In the genomic region with DNA sequence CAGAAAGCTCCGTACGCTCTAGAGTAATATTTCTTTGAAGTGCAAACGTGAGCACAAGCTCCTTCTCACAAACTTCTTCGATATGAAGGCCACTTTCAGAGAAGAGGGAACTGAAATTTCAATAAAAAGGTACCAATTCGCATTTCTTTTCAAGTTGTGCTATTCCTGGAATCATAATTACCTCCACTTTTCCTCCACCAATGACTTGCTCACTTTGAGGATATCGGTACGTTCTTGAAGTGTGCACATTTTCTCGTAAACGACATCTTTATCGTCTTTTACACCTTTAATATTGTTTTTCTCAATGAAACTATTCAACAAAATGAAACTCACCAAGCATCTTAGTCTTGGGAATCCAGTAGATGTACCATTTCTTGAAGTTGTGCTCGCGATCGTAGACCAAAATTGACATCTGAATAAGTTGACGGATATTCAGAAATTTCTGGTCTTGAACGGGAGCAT, we compare ENCODE assay signal across 2 worm cellular contexts.
TF ChIP-seq lines count a peak whose summit lies in the region.

Gene scb-1 (minus strand): TSS at position 412 of the 462 bp plus-strand sequence.

TF ChIP-seq in whole organism, L1 larva, 84 proteins besides CTCF, POLR2A, EP300 and RAD21 (continued from another document):
- TF ChIP-seq unc-62 (GFP tag; optimal IDR thresholded peaks at IDR 0.05; lab: Kevin White, UChicago) (no peak), ceh-82 (tag; optimal IDR thresholded peaks at IDR 0.05; lab: Kevin White, UChicago) (no peak), pax-3 (tag; optimal IDR thresholded peaks at IDR 0.05; lab: Kevin White, UChicago) (no peak), nhr-237 (tag; optimal IDR thresholded peaks at IDR 0.05; lab: Kevin White, UChicago) (no peak), aly-2 (tag; optimal IDR thresholded peaks at IDR 0.05; lab: Kevin White, UChicago) (no peak)
TF ChIP-seq in whole organism, L1 larva: peak in this region for 5.

TF ChIP-seq in whole organism, L4 larva, 104 proteins besides CTCF, POLR2A, EP300 and RAD21 (continued from another document):
- TF ChIP-seq pqm-1 (tag; optimal IDR thresholded peaks at IDR 0.05; lab: Kevin White, UChicago) (no peak), unc-39 (tag; optimal IDR thresholded peaks at IDR 0.05; lab: Kevin White, UChicago) (no peak), attf-4 (tag; optimal IDR thresholded peaks at IDR 0.05; lab: Kevin White, UChicago) (no peak), T26A8.4 (GFP tag; IDR thresholded peaks at IDR 0.05; lab: Robert Waterston, UW) (peak; percentile 30; the same call in 1 of the 2 replicates), nhr-102 (tag; optimal IDR thresholded peaks at IDR 0.05; lab: Kevin White, UChicago) (no peak), unc-62 (GFP tag; optimal IDR thresholded peaks at IDR 0.05 in 1 of 2; lab: Kevin White, UChicago) (no peak), unc-62 (tag; optimal IDR thresholded peaks at IDR 0.05; lab: Kevin White, UChicago) (no peak), madf-9 (GFP tag; conservative IDR thresholded peaks at IDR 0.05; lab: Robert Waterston, UW) (no peak), lin-13 (GFP tag; optimal IDR thresholded peaks at IDR 0.05; lab: Kevin White, UChicago) (no peak), F26F4.8 (GFP tag; conservative IDR thresholded peaks at IDR 0.05; lab: Robert Waterston, UW) (no peak), daf-8 (GFP tag; IDR thresholded peaks at IDR 0.05; lab: Robert Waterston, UW) (no peak), F44E2.7 (GFP tag; IDR thresholded peaks at IDR 0.05; lab: Robert Waterston, UW) (no peak), jun-1 (tag; optimal IDR thresholded peaks at IDR 0.05; lab: Kevin White, UChicago) (no peak), F37D6.2 (tag; optimal IDR thresholded peaks at IDR 0.05; lab: Kevin White, UChicago) (no peak), dmd-6 (GFP tag; IDR thresholded peaks at IDR 0.05; lab: Robert Waterston, UW) (no peak), mxl-2 (GFP tag; conservative IDR thresholded peaks at IDR 0.05; lab: Robert Waterston, UW) (no peak), unc-130 (GFP tag; optimal IDR thresholded peaks at IDR 0.05; lab: Kevin White, UChicago) (no peak), fos-1 (tag; optimal IDR thresholded peaks at IDR 0.05; lab: Kevin White, UChicago) (no peak), snpc-4 (tag; optimal IDR thresholded peaks at IDR 0.05; lab: Kevin White, UChicago) (no peak), lin-15B (tag; optimal IDR thresholded peaks at IDR 0.05; lab: Kevin White, UChicago) (no peak), lin-29 (GFP tag; IDR thresholded peaks at IDR 0.05; lab: Robert Waterston, UW) (no peak), rbr-2 (tag; optimal IDR thresholded peaks at IDR 0.05; lab: Kevin White, UChicago) (peak; percentile 1), aly-2 (tag; optimal IDR thresholded peaks at IDR 0.05; lab: Kevin White, UChicago) (no peak), aha-1 (tag; lab: Kevin White, UChicago) (peak; percentile 52), nhr-41 (GFP tag; IDR thresholded peaks at IDR 0.05; lab: Robert Waterston, UW) (no peak)
TF ChIP-seq in whole organism, L4 larva: peak in this region for 9.
